Worm (Caenorhabditis elegans) whole organism, early embryonic: ENCODE results near the gene grd-1.

Experiments
- B0310.2 ChIP-seq: sonication (generic microtip); optimal IDR thresholded peaks from 2 replicates; lab custom pipeline; 2016; ENCODE audit warnings: mild to moderate bottlenecking, missing genetic modification characterization, missing compliant biosample characterization
- F13C5.2 ChIP-seq: sonication (generic microtip); optimal IDR thresholded peaks from 2 replicates; lab custom pipeline; 2017; ENCODE audit warnings: mild to moderate bottlenecking, missing genetic modification characterization, inconsistent platforms, missing compliant biosample characterization
- aly-1 ChIP-seq: sonication (generic microtip); optimal IDR thresholded peaks from 2 replicates; lab custom pipeline; 2016; ENCODE audit warnings: missing genetic modification characterization, missing compliant biosample characterization
- ama-1 ChIP-seq: fragments of 150-350 bp; optimal IDR thresholded peaks from 2 replicates; lab custom pipeline; 2014
- ceh-13 ChIP-seq: fragments of 200-800 bp; sonication (Bioruptor generic); optimal IDR thresholded peaks from 2 replicates; lab custom pipeline; 2018; ENCODE audit warnings: mild to moderate bottlenecking, missing genetic modification characterization, missing compliant biosample characterization
- ceh-36 ChIP-seq: sonication (generic microtip); optimal IDR thresholded peaks from 2 replicates; lab custom pipeline; 2016; ENCODE audit warnings: missing genetic modification characterization, inconsistent platforms, missing compliant biosample characterization
- ets-7 ChIP-seq: sonication (generic microtip); optimal IDR thresholded peaks from 2 replicates; lab custom pipeline; 2016; ENCODE audit warnings: missing genotype, missing genetic modification characterization, missing compliant biosample characterization
- flt-1 ChIP-seq: fragments of 200-800 bp; sonication (Bioruptor generic); IDR thresholded peaks from 2 replicates; pipeline ENCODE4 v1.3.6; 2022; ENCODE audit warnings: missing genetic modification characterization, missing compliant biosample characterization
- hmbx-1 ChIP-seq: sonication (generic microtip); optimal IDR thresholded peaks from 2 replicates; lab custom pipeline; 2016; ENCODE audit warnings: mild to moderate bottlenecking, missing genetic modification characterization, missing compliant biosample characterization
- hmg-4 ChIP-seq: fragments of 200-800 bp; sonication (Bioruptor generic); optimal IDR thresholded peaks from 2 replicates; lab custom pipeline; 2018; ENCODE audit warnings: mild to moderate bottlenecking, missing genetic modification characterization, missing compliant biosample characterization
- hnd-1 ChIP-seq: sonication (generic microtip); optimal IDR thresholded peaks from 2 replicates; lab custom pipeline; 2016; ENCODE audit warnings: missing genetic modification characterization, missing compliant biosample characterization
- pes-1 ChIP-seq: fragments of 200-800 bp; sonication (Bioruptor generic); IDR thresholded peaks from 2 replicates; pipeline ENCODE4 v1.3.6; 2022; ENCODE audit warnings: missing genetic modification reagents, missing genetic modification characterization, missing compliant biosample characterization
- scrt-1 ChIP-seq: fragments of 200-800 bp; sonication (Bioruptor generic); IDR thresholded peaks from 2 replicates; pipeline ENCODE4 v1.3.6; 2022; ENCODE audit warnings: missing genetic modification characterization, missing compliant biosample characterization
- sea-1 ChIP-seq: fragments of 200-800 bp; sonication (Bioruptor generic); conservative IDR thresholded peaks from 2 replicates; pipeline ENCODE4 v1.3.6; 2022; ENCODE audit warnings: missing genetic modification characterization, missing compliant biosample characterization
- tbx-11 ChIP-seq: fragments of 200-800 bp; sonication (Bioruptor generic); IDR thresholded peaks from 2 replicates; pipeline ENCODE4 v1.3.6; 2022; ENCODE audit warnings: missing genetic modification characterization, missing compliant biosample characterization
- tbx-37 ChIP-seq: fragments of 200-800 bp; sonication (Bioruptor generic); conservative IDR thresholded peaks from 2 replicates; pipeline ENCODE4 v1.3.6; 2022; ENCODE audit warnings: missing genetic modification reagents, missing genetic modification characterization, missing compliant biosample characterization
- tra-4 ChIP-seq: sonication (generic microtip); optimal IDR thresholded peaks from 2 replicates; lab custom pipeline; 2017; ENCODE audit warnings: missing genetic modification characterization, missing compliant biosample characterization

Gene grd-1

DNA sequence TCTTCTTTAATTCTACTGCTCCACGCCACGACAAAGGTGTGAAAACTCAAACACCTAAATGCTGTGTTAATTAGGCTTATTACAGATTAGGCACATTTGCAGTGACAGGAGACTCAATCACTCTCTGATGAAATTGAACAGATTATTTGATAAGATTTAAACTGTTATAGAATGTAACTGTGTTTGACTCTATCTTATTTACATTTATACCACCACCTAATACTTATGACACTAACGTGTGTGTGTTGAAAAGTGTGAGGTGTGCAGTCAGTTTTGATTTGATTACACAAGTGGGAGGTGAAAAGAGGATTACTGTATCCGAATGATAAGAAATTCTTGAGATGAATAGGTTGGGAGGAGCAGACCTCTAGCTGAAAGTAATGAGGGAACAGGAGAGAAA is 23.0 kb downstream of the grd-1 start:
- TF ChIP-seq F13C5.2 (tag; lab: Kevin White, UChicago) = no peak

- no peak for TF ChIP-seq ceh-13 (GFP tag; lab: Kevin White, UChicago)
- no peak for TF ChIP-seq hmg-4 (GFP tag; lab: Kevin White, UChicago)
- TF ChIP-seq flt-1 (GFP tag; lab: Robert Waterston, UW) = no peak
- no peak for TF ChIP-seq tbx-11 (GFP tag; lab: Robert Waterston, UW)
- no peak for TF ChIP-seq ama-1 (lab: Kevin White, UChicago)
- TF ChIP-seq scrt-1 (GFP tag; lab: Robert Waterston, UW) = no peak
- TF ChIP-seq tbx-37 (GFP tag; lab: Robert Waterston, UW) = no peak
- TF ChIP-seq tra-4 = no peak
- no peak for TF ChIP-seq B0310.2 (tag; lab: Kevin White, UChicago)
- TF ChIP-seq pes-1 (GFP tag; lab: Robert Waterston, UW) = no peak
- TF ChIP-seq ceh-36 (tag; lab: Kevin White, UChicago) = no peak
- no peak for TF ChIP-seq F13C5.2 (tag; lab: Kevin White, UChicago)
- no peak for TF ChIP-seq hnd-1 (tag; lab: Kevin White, UChicago)
- no peak for TF ChIP-seq sea-1 (GFP tag; lab: Robert Waterston, UW)
- TF ChIP-seq ets-7 (tag; lab: Kevin White, UChicago) = no peak
- no peak for TF ChIP-seq hmbx-1 (tag; lab: Kevin White, UChicago)
- no peak for TF ChIP-seq aly-1 (tag; lab: Kevin White, UChicago)
These were observed 25.6 kb downstream of the grd-1 start for ce11 chrX:11134750-11135394.

ce11 chrX:11136988-11137387 is 27.7 kb downstream of the grd-1 start:
- TF ChIP-seq tbx-11 (GFP tag; lab: Robert Waterston, UW) = no peak
- TF ChIP-seq F13C5.2 (tag; lab: Kevin White, UChicago) = no peak
- TF ChIP-seq ceh-36 (tag; lab: Kevin White, UChicago) = no peak
- TF ChIP-seq aly-1 (tag; lab: Kevin White, UChicago) = no peak
- no peak for TF ChIP-seq tbx-37 (GFP tag; lab: Robert Waterston, UW)
- no peak for TF ChIP-seq ama-1 (lab: Kevin White, UChicago)
- TF ChIP-seq ets-7 (tag; lab: Kevin White, UChicago) = no peak
- TF ChIP-seq flt-1 (GFP tag; lab: Robert Waterston, UW) = no peak
- TF ChIP-seq hmg-4 (GFP tag; lab: Kevin White, UChicago) = no peak
- no peak for TF ChIP-seq hnd-1 (tag; lab: Kevin White, UChicago)
- TF ChIP-seq B0310.2 (tag; lab: Kevin White, UChicago) = no peak
- TF ChIP-seq hmbx-1 (tag; lab: Kevin White, UChicago) = no peak
- no peak for TF ChIP-seq tra-4
- no peak for TF ChIP-seq sea-1 (GFP tag; lab: Robert Waterston, UW)
- no peak for TF ChIP-seq scrt-1 (GFP tag; lab: Robert Waterston, UW)
- no peak for TF ChIP-seq pes-1 (GFP tag; lab: Robert Waterston, UW)
- no peak for TF ChIP-seq ceh-13 (GFP tag; lab: Kevin White, UChicago)

- TF ChIP-seq ceh-36 (tag; lab: Kevin White, UChicago) (no peak), flt-1 (GFP tag; lab: Robert Waterston, UW) (no peak), ceh-13 (GFP tag; lab: Kevin White, UChicago) (no peak)
These were observed 28.4 kb downstream of the grd-1 start for ce11 chrX:11137632-11138031.

ce11 chrX:11151494-11151893 is 42.3 kb downstream of the grd-1 start:
- TF ChIP-seq ceh-36 (tag; lab: Kevin White, UChicago) = no peak
- TF ChIP-seq tbx-37 (GFP tag; lab: Robert Waterston, UW) = no peak
- no peak for TF ChIP-seq scrt-1 (GFP tag; lab: Robert Waterston, UW)
- no peak for TF ChIP-seq ceh-13 (GFP tag; lab: Kevin White, UChicago)
- TF ChIP-seq hnd-1 (tag; lab: Kevin White, UChicago) = no peak
- TF ChIP-seq hmbx-1 (tag; lab: Kevin White, UChicago) = no peak
- TF ChIP-seq tra-4 = no peak
- TF ChIP-seq hmg-4 (GFP tag; lab: Kevin White, UChicago) = no peak
- no peak for TF ChIP-seq sea-1 (GFP tag; lab: Robert Waterston, UW)
- TF ChIP-seq B0310.2 (tag; lab: Kevin White, UChicago) = no peak

DNA sequence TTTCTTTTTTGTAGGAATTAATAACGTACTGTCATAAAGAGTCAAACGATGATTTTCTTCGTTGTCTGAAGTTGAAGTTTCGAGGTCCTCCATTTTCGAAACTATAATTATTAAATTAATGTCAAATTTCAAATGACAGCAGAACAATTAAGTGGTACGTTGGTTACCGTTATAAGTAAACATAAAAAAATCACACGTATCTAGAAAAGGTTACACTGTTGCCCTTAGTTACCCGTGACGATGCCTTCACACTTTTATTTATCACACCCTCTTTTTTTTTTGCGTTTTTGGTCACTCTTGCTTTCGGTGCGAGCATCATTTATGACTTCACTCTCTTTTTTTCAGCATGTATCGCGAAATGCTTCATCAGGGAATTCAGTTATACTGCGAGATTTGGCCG is 43.5 kb downstream of the grd-1 start, which contains the start of the genes C05C9.3 and C05C9.2:
Gene C05C9.3 (minus strand): TSS at position 101 of the 400 bp plus-strand sequence.
Gene C05C9.2 (plus strand): TSS at position 346 of the 400 bp plus-strand sequence.
- TF ChIP-seq tra-4 (no peak), ceh-13 (GFP tag; lab: Kevin White, UChicago) (no peak), hmbx-1 (tag; lab: Kevin White, UChicago) (no peak), ets-7 (tag; lab: Kevin White, UChicago) (no peak), ama-1 (lab: Kevin White, UChicago) (no peak), tbx-37 (GFP tag; lab: Robert Waterston, UW) (no peak), tbx-11 (GFP tag; lab: Robert Waterston, UW) (no peak), flt-1 (GFP tag; lab: Robert Waterston, UW) (no peak)

ce11 chrX:11160537-11160936 is 51.3 kb downstream of the grd-1 start, which contains the start of gene C05C9.1:
C05C9.1 (plus strand) TSS chrX:11160837.
- no peak for TF ChIP-seq sea-1 (GFP tag; lab: Robert Waterston, UW)
- no peak for TF ChIP-seq scrt-1 (GFP tag; lab: Robert Waterston, UW)
- TF ChIP-seq pes-1 (GFP tag; lab: Robert Waterston, UW) = no peak
- TF ChIP-seq hnd-1 (tag; lab: Kevin White, UChicago) = no peak
- no peak for TF ChIP-seq ama-1 (lab: Kevin White, UChicago)
- TF ChIP-seq B0310.2 (tag; lab: Kevin White, UChicago) = no peak
- TF ChIP-seq tra-4 = no peak
- TF ChIP-seq F13C5.2 (tag; lab: Kevin White, UChicago) = no peak
- TF ChIP-seq tbx-37 (GFP tag; lab: Robert Waterston, UW) = no peak
- no peak for TF ChIP-seq aly-1 (tag; lab: Kevin White, UChicago)
- no peak for TF ChIP-seq tbx-11 (GFP tag; lab: Robert Waterston, UW)
